Worm (Caenorhabditis elegans): Measurements from ENCODE around the gene mnat-1.

ce11 chrII:2481621-2482020 is 3.2 kb upstream of the mnat-1 start, which contains the start of gene F53G2.2:
- no peak for TF ChIP-seq skn-1 (tag; optimal IDR thresholded peaks at IDR 0.05)
- TF ChIP-seq peb-1 (tag; optimal IDR thresholded peaks at IDR 0.05) = no peak
- no peak for TF ChIP-seq zag-1 (tag; optimal IDR thresholded peaks at IDR 0.05)
- TF ChIP-seq nhr-21 (tag; optimal IDR thresholded peaks at IDR 0.05) = no peak
